Worm (Caenorhabditis elegans): ENCODE results near the gene F09B9.5.

ce11 chrX:10162476-10162875 is 7.9 kb downstream of the F09B9.5 start:
- no peak for TF ChIP-seq hlh-30 (tag; optimal IDR thresholded peaks at IDR 0.05; ENCODE audit: insufficient read depth)
- no peak for TF ChIP-seq ztf-7 (tag; optimal IDR thresholded peaks at IDR 0.05)
- TF ChIP-seq nhr-77 (tag; optimal IDR thresholded peaks at IDR 0.05) = no peak
- TF ChIP-seq saeg-2 (GFP tag; IDR thresholded peaks at IDR 0.05) = no peak
- TF ChIP-seq skn-1 (tag; optimal IDR thresholded peaks at IDR 0.05) = no peak
- TF ChIP-seq pha-4 (GFP tag; IDR thresholded peaks at IDR 0.05) = no peak
- no peak for TF ChIP-seq pha-4 (tag; optimal IDR thresholded peaks at IDR 0.05)
- TF ChIP-seq ZK546.5 (tag; optimal IDR thresholded peaks at IDR 0.05) = no peak
- TF ChIP-seq ces-1 (GFP tag; optimal IDR thresholded peaks at IDR 0.05) = peak; percentile 28

Data from whole organism, L4 larva.